Fruit fly (Drosophila melanogaster): Measurements from ENCODE around the gene CG6834.

The CG6834 gene

DNA sequence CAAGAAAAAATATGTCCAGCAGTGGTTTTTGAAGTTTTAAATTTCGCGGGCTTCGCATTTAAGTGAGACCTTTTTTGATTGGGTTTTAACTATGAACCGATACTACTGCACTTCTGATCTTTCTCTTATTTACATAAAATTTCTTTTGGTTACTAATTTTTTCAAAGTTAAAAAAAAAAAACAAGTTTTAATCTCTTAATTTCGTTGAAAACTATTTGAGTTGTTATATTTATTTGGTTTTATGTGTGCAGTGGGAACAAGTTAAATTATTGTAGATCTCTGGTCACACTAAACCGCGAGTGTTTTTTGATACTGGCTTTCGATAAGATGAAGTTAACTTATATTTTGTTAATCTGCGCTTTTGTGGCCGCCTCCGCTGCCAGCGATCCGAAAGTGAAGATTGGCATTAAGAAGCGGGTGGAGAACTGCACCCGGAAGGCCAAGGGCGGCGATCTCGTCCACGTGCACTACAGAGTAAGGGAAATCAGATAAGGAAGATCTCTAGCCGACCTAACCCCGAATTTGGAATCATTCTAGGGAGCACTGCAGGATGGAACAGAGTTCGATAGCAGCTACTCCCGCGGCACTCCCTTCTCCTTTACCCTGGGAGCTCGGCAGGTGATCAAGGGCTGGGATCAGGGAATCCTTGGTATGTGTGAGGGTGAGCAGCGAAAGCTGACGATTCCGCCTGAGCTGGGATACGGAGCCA lies 13.8 kb downstream of the CG6834 start, which contains the start of gene CG14715 (continued):
- TF ChIP-seq sens (GFP tag) (peak; percentile 87), B-H2 (GFP tag; optimal IDR thresholded peaks at IDR 0.05) (no peak), Dad (GFP tag; optimal IDR thresholded peaks at IDR 0.05) (peak; percentile 29), CG1602 (GFP tag; optimal IDR thresholded peaks at IDR 0.05) (peak; percentile 33), CG3726 (GFP tag; IDR thresholded peaks at IDR 0.05) (no peak), ERR (GFP tag; optimal IDR thresholded peaks at IDR 0.05) (no peak), ken (GFP tag; IDR thresholded peaks at IDR 0.05) (no peak), unc-4 (GFP tag; IDR thresholded peaks at IDR 0.05; ENCODE audit: partially characterized antibody) (peak; percentile 51; the same call in 1 of the 2 replicates), CG3838 (GFP tag; optimal IDR thresholded peaks at IDR 0.05) (no peak), Antp (GFP tag; optimal IDR thresholded peaks at IDR 0.05) (peak; percentile 43), Nf-YC (tag; optimal IDR thresholded peaks at IDR 0.05) (peak; percentile 46), CG14860 (GFP tag; IDR thresholded peaks at IDR 0.05; ENCODE audit: partially characterized antibody) (no peak), kni (GFP tag; optimal IDR thresholded peaks at IDR 0.05) (no peak), CG8944 (GFP tag; optimal IDR thresholded peaks at IDR 0.05) (peak; percentile 35), peb (GFP tag; IDR thresholded peaks at IDR 0.05) (no peak), chm (GFP tag; IDR thresholded peaks at IDR 0.05) (no peak), Dip3 (GFP tag; optimal IDR thresholded peaks at IDR 0.05) (peak; percentile 40), lov (optimal IDR thresholded peaks at IDR 0.05) (no peak), lov (GFP tag; IDR thresholded peaks at IDR 0.05) (no peak), sob (GFP tag; IDR thresholded peaks at IDR 0.05) (peak; percentile 54; the same call in 1 of the 2 replicates), en (GFP tag; optimal IDR thresholded peaks at IDR 0.05) (no peak), Gug (GFP tag; IDR thresholded peaks at IDR 0.05) (peak; percentile 53; the same call in 1 of the 4 replicates), CG17568 (GFP tag; optimal IDR thresholded peaks at IDR 0.05) (no peak), CG6254 (GFP tag; optimal IDR thresholded peaks at IDR 0.05) (no peak), p53 (GFP tag; optimal IDR thresholded peaks at IDR 0.05) (no peak), Awh (GFP tag; IDR thresholded peaks at IDR 0.05) (no peak), CG1647 (GFP tag; optimal IDR thresholded peaks at IDR 0.05) (no peak), CG17612 (GFP tag; IDR thresholded peaks at IDR 0.05) (no peak), gsb-n (tag; optimal IDR thresholded peaks at IDR 0.05) (no peak), tin (GFP tag; optimal IDR thresholded peaks at IDR 0.05) (peak; percentile 44), CG32532 (GFP tag; IDR thresholded peaks at IDR 0.05) (peak; percentile 59), CG1832 (GFP tag; optimal IDR thresholded peaks at IDR 0.05) (no peak), Med (GFP tag) (peak; percentile 55), CG33557 (GFP tag; optimal IDR thresholded peaks at IDR 0.05) (no peak), E2f2 (GFP tag; IDR thresholded peaks at IDR 0.05) (peak; percentile 94), mld (GFP tag; IDR thresholded peaks at IDR 0.05; ENCODE audit: partially characterized antibody) (no peak), CG3847 (GFP tag; IDR thresholded peaks at IDR 0.05) (peak; percentile 72), CG7745 (tag; optimal IDR thresholded peaks at IDR 0.05) (no peak), CG12942 (GFP tag; optimal IDR thresholded peaks at IDR 0.05) (peak; percentile 25), Ssrp (tag; optimal IDR thresholded peaks at IDR 0.05) (peak; percentile 47), pfk (GFP tag; optimal IDR thresholded peaks at IDR 0.05) (no peak), cad (GFP tag; optimal IDR thresholded peaks at IDR 0.05) (no peak), sisA (GFP tag; IDR thresholded peaks at IDR 0.05) (peak; percentile 49), Abd-B (GFP tag; optimal IDR thresholded peaks at IDR 0.05) (peak; percentile 59), CG31388 (GFP tag; optimal IDR thresholded peaks at IDR 0.05) (no peak), CG10979 (tag; optimal IDR thresholded peaks at IDR 0.05) (peak; percentile 16), Elba2 (GFP tag; optimal IDR thresholded peaks at IDR 0.05) (peak; percentile 4), CG4820 (GFP tag; optimal IDR thresholded peaks at IDR 0.05) (peak; percentile 19), dmrt99B (tag; optimal IDR thresholded peaks at IDR 0.05) (peak; percentile 5), otp (GFP tag; IDR thresholded peaks at IDR 0.05) (no peak), CG17385 (GFP tag; optimal IDR thresholded peaks at IDR 0.05) (peak; percentile 16)
